Worm (Caenorhabditis elegans) whole organism, midembryonic: ENCODE data around the gene figl-1.
"Not testable (repeated sequence)": the region's sequence is repeated elsewhere in the genome, so short reads cannot be mapped to it uniquely, and the experiment has no call there.

Experiments
- cog-1 ChIP-seq: sonication (generic microtip); optimal IDR thresholded peaks from 2 replicates; lab custom pipeline; 2016; ENCODE audit warnings: missing genetic modification characterization, missing compliant biosample characterization
- flt-1 ChIP-seq: fragments of 200-800 bp; sonication (Bioruptor generic); IDR thresholded peaks from 2 replicates; pipeline ENCODE4 v1.3.6; 2022; ENCODE audit warnings: missing genetic modification characterization, missing compliant biosample characterization

DNA sequence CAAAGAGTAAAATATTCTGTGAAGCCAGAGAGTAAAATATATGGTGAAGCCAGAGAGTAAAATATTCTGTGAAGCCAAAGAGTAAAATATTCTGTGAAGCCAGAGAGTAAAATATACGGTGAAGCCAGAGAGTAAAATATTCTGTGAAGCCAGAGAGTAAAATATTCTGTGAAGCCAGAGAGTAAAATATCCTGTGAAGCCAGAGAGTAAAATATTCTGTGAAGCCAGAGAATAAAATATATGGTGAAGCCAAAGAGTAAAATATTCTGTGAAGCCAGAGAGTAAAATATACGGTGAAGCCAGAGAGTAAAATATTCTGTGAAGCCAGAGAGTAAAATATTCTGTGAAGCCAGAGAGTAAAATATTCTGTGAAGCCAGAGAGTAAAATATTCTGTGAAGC, 12.3 kb downstream of the figl-1 start:
- TF ChIP-seq flt-1 (GFP tag; lab: Robert Waterston, UW) = peak; percentile 61; the same call in 1 of the 2 replicates
- not testable (repeated sequence) for TF ChIP-seq cog-1 (tag; lab: Kevin White, UChicago)
